Fruit fly (Drosophila melanogaster) whole organism, embryonic: ENCODE results near the gene nudE.

Experiments used
- Ada2b ChIP-seq: fragments of 200-800 bp; sonication (Bioruptor generic); IDR thresholded peaks from 2 replicates; pipeline ENCODE4 v1.3.6; 2022; ENCODE audit warnings: missing biosample characterization, missing genetic modification characterization
- Antp ChIP-seq: fragments of 200-800 bp; sonication (Bioruptor generic); optimal IDR thresholded peaks from 3 replicates; lab custom pipeline; 2016; ENCODE audit warnings: missing biosample characterization, missing genetic modification characterization
- CG10431 ChIP-seq: fragments of 200-800 bp; sonication (Bioruptor generic); optimal IDR thresholded peaks from 3 replicates; lab custom pipeline; 2018; ENCODE audit warnings: missing biosample characterization, mild to moderate bottlenecking, missing genetic modification characterization
- CG10654 ChIP-seq: fragments of 200-800 bp; sonication (Bioruptor generic); optimal IDR thresholded peaks from 2 replicates; lab custom pipeline; 2016; ENCODE audit warnings: missing biosample characterization, missing genetic modification characterization
- CG10979 ChIP-seq: fragments of 200-800 bp; sonication (Bioruptor generic); optimal IDR thresholded peaks from 2 replicates; lab custom pipeline; 2018; ENCODE audit warnings: missing biosample characterization, mild to moderate bottlenecking, missing genetic modification characterization, moderate library complexity
- CG15601 ChIP-seq: fragments of 200-800 bp; sonication (Bioruptor generic); optimal IDR thresholded peaks from 3 replicates; lab custom pipeline; 2019; ENCODE audit warnings: missing biosample characterization, mild to moderate bottlenecking, missing genetic modification characterization, moderate library complexity
- CG17568 ChIP-seq: fragments of 200-800 bp; sonication (Bioruptor generic); optimal IDR thresholded peaks from 2 replicates; lab custom pipeline; 2018; ENCODE audit warnings: missing biosample characterization, mild to moderate bottlenecking, missing genetic modification characterization, moderate library complexity
- CG1792 ChIP-seq: fragments of 200-800 bp; sonication (Bioruptor generic); optimal IDR thresholded peaks from 2 replicates; lab custom pipeline; 2016; ENCODE audit warnings: missing biosample characterization, missing genetic modification characterization
- CG2202 ChIP-seq: fragments of 200-800 bp; sonication (Bioruptor generic); optimal IDR thresholded peaks from 2 replicates; lab custom pipeline; 2018; ENCODE audit warnings: missing biosample characterization, mild to moderate bottlenecking, missing genetic modification characterization
- CG3065 ChIP-seq: fragments of 200-800 bp; sonication (Bioruptor generic); optimal IDR thresholded peaks from 2 replicates; lab custom pipeline; 2016; ENCODE audit warnings: missing biosample characterization, missing genetic modification characterization
- CG31441 ChIP-seq: fragments of 200-800 bp; sonication (Bioruptor generic); IDR thresholded peaks from 2 replicates; pipeline ENCODE4 v1.3.6; 2022; ENCODE audit warnings: missing biosample characterization, missing genetic modification characterization
- CG3847 ChIP-seq: fragments of 200-800 bp; sonication (Bioruptor generic); IDR thresholded peaks from 2 replicates; pipeline ENCODE4 v1.3.6; 2022; ENCODE audit warnings: missing biosample characterization, missing genetic modification characterization
- CG3995 ChIP-seq: fragments of 200-800 bp; sonication (Bioruptor generic); optimal IDR thresholded peaks from 3 replicates; lab custom pipeline; 2016; ENCODE audit warnings: missing biosample characterization, missing genetic modification characterization
- CG4360 ChIP-seq: fragments of 200-800 bp; sonication (Bioruptor generic); IDR thresholded peaks from 2 replicates; pipeline ENCODE4 v1.3.6; 2022; ENCODE audit warnings: missing biosample characterization, missing genetic modification characterization
- CG43689 ChIP-seq: fragments of 200-800 bp; sonication (Bioruptor generic); IDR thresholded peaks from 2 replicates; pipeline ENCODE4 v1.3.6; 2022; ENCODE audit warnings: missing biosample characterization, missing genetic modification characterization
- CG4617 ChIP-seq: fragments of 200-800 bp; sonication (Bioruptor generic); optimal IDR thresholded peaks from 3 replicates; lab custom pipeline; 2016; ENCODE audit warnings: missing biosample characterization, missing genetic modification characterization, borderline replicate concordance
- CG7745 ChIP-seq: fragments of 200-800 bp; sonication (Bioruptor generic); optimal IDR thresholded peaks from 2 replicates; lab custom pipeline; 2018; ENCODE audit warnings: missing biosample characterization, mild to moderate bottlenecking, missing genetic modification characterization, moderate library complexity
- CG8281 ChIP-seq: fragments of 200-800 bp; sonication (Bioruptor generic); optimal IDR thresholded peaks from 2 replicates; lab custom pipeline; 2018; ENCODE audit warnings: missing biosample characterization, mild to moderate bottlenecking, missing genetic modification characterization, moderate library complexity
- CG8290 ChIP-seq, 3 experiments: fragments of 200-800 bp; sonication (Bioruptor generic); optimal IDR thresholded peaks; 2 replicates each; lab custom pipeline; 2016 to 2019; ENCODE audit warnings: missing biosample characterization in 3 of 3, missing genetic modification characterization in 3 of 3, mild to moderate bottlenecking in 2 of 3, moderate library complexity in 1 of 3
- CG8924 ChIP-seq: fragments of 200-800 bp; optimal IDR thresholded peaks from 3 replicates; lab custom pipeline; 2019; ENCODE audit warnings: missing biosample characterization, mild to moderate bottlenecking, missing genetic modification characterization, moderate library complexity
- Dip2 ChIP-seq: fragments of 200-800 bp; sonication (Bioruptor generic); IDR thresholded peaks from 2 replicates; pipeline ENCODE4 v1.3.6; 2022; ENCODE audit warnings: missing biosample characterization, missing genetic modification characterization
- Dip3 ChIP-seq: fragments of 200-800 bp; sonication (Bioruptor generic); optimal IDR thresholded peaks from 3 replicates; lab custom pipeline; 2016; ENCODE audit warnings: missing biosample characterization, missing genetic modification characterization
- Drgx ChIP-seq: fragments of 200-800 bp; sonication (Bioruptor generic); IDR thresholded peaks from 2 replicates; pipeline ENCODE4 v1.3.6; 2022; ENCODE audit warnings: missing biosample characterization, missing genetic modification characterization
- E2f2 ChIP-seq: fragments of 200-800 bp; sonication (Bioruptor generic); IDR thresholded peaks from 2 replicates; pipeline ENCODE4 v1.3.6; 2022; ENCODE audit warnings: missing biosample characterization, missing genetic modification characterization
- H15 ChIP-seq: fragments of 200-800 bp; sonication (Bioruptor generic); IDR thresholded peaks from 3 replicates; pipeline ENCODE4 v1.3.6; 2022; ENCODE audit warnings: missing biosample characterization, missing genetic modification characterization
- Hr39 ChIP-seq: fragments of >200 bp; optimal IDR thresholded peaks from 2 replicates; lab custom pipeline; 2017
- Hsf ChIP-seq: fragments of 200-800 bp; sonication (Bioruptor generic); optimal IDR thresholded peaks from 3 replicates; lab custom pipeline; 2016; ENCODE audit warnings: missing biosample characterization, missing genetic modification characterization
- Mes4 ChIP-seq: fragments of 200-800 bp; sonication (Bioruptor generic); optimal IDR thresholded peaks from 2 replicates; lab custom pipeline; 2016; ENCODE audit warnings: missing biosample characterization, missing genetic modification characterization
- Myb ChIP-seq: fragments of 200-800 bp; sonication (Bioruptor generic); optimal IDR thresholded peaks from 2 replicates; lab custom pipeline; 2016; ENCODE audit warnings: missing biosample characterization, missing genetic modification characterization
- Ravus ChIP-seq: fragments of 200-800 bp; sonication (Bioruptor generic); IDR thresholded peaks from 2 replicates; pipeline ENCODE4 v1.3.6; 2022; ENCODE audit warnings: missing biosample characterization, missing genetic modification characterization
- ac ChIP-seq: fragments of 200-800 bp; sonication (Bioruptor generic); optimal IDR thresholded peaks from 3 replicates; lab custom pipeline; 2017; ENCODE audit warnings: missing biosample characterization, mild to moderate bottlenecking, missing genetic modification characterization
- amos ChIP-seq: fragments of 200-800 bp; sonication (Bioruptor generic); IDR thresholded peaks from 2 replicates; pipeline ENCODE4 v1.3.6; 2022; ENCODE audit warnings: missing biosample characterization, missing genetic modification characterization; ENCODE audit not compliant: partially characterized antibody
- cato ChIP-seq: fragments of 200-800 bp; sonication (Bioruptor generic); optimal IDR thresholded peaks from 2 replicates; lab custom pipeline; 2016; ENCODE audit warnings: missing biosample characterization, missing genetic modification characterization, borderline replicate concordance
- chinmo ChIP-seq: fragments of 200-800 bp; sonication (Bioruptor generic); IDR thresholded peaks from 4 replicates; pipeline ENCODE4 v1.3.6; 2022; ENCODE audit warnings: missing biosample characterization, missing genetic modification characterization; ENCODE audit not compliant: partially characterized antibody
- corto ChIP-seq: fragments of 200-800 bp; sonication (Bioruptor generic); optimal IDR thresholded peaks from 2 replicates; lab custom pipeline; 2016; ENCODE audit warnings: missing biosample characterization, mild to moderate bottlenecking, missing genetic modification characterization, moderate library complexity
- crol ChIP-seq: fragments of 200-800 bp; sonication (Bioruptor generic); IDR thresholded peaks from 2 replicates; pipeline ENCODE4 v1.3.6; 2022; ENCODE audit warnings: missing biosample characterization, missing genetic modification characterization
- crp ChIP-seq, 2 experiments: fragments of 200-800 bp; sonication (Bioruptor generic); optimal IDR thresholded peaks; 2 replicates in 1 of 2; 3 replicates in 1 of 2; lab custom pipeline; 2017; ENCODE audit warnings: missing biosample characterization in 2 of 2, missing genetic modification characterization in 2 of 2, mild to moderate bottlenecking in 1 of 2, moderate library complexity in 1 of 2
- ind ChIP-seq: fragments of 200-800 bp; sonication (Bioruptor generic); optimal IDR thresholded peaks from 3 replicates; lab custom pipeline; 2016; ENCODE audit warnings: missing biosample characterization, missing genetic modification characterization
- nau ChIP-seq: fragments of 200-800 bp; sonication (Bioruptor generic); optimal IDR thresholded peaks from 3 replicates; lab custom pipeline; 2017; ENCODE audit warnings: missing biosample characterization, mild to moderate bottlenecking, missing genetic modification characterization, missing genetic modification reagents
- nerfin-1 ChIP-seq: fragments of 200-800 bp; sonication (Bioruptor generic); optimal IDR thresholded peaks from 3 replicates; lab custom pipeline; 2019; ENCODE audit warnings: missing biosample characterization, mild to moderate bottlenecking, missing genetic modification characterization, moderate library complexity
- pan ChIP-seq, 4 experiments: fragments of >200 bp in 3 of 4; fragments of 200-800 bp in 1 of 4; sonication (Bioruptor generic) in 1 of 4; optimal IDR thresholded peaks in 3 of 4; IDR thresholded peaks in 1 of 4; 2 replicates each; pipeline versions ENCODE4 v1.3.6 to Lab custom; 2017 to 2022; ENCODE audit warnings: missing biosample characterization in 2 of 4, missing genetic modification characterization in 2 of 4, mixed read lengths in 1 of 4
- pfk ChIP-seq: fragments of 200-800 bp; sonication (Bioruptor generic); optimal IDR thresholded peaks from 2 replicates; lab custom pipeline; 2018; ENCODE audit warnings: missing biosample characterization, mild to moderate bottlenecking, missing genetic modification characterization, moderate library complexity
- row ChIP-seq: fragments of 200-800 bp; sonication (Bioruptor generic); IDR thresholded peaks from 3 replicates; pipeline ENCODE4 v1.3.6; 2022; ENCODE audit warnings: missing biosample characterization, missing genetic modification characterization
- sd ChIP-seq: fragments of 200-800 bp; sonication (Bioruptor generic); optimal IDR thresholded peaks from 3 replicates; lab custom pipeline; 2018; ENCODE audit warnings: missing biosample characterization, mild to moderate bottlenecking, missing genetic modification characterization, moderate library complexity
- sens-2 ChIP-seq: fragments of 200-800 bp; sonication (Bioruptor generic); IDR thresholded peaks from 2 replicates; pipeline ENCODE4 v1.3.6; 2022; ENCODE audit warnings: missing biosample characterization, missing genetic modification characterization
- sob ChIP-seq: fragments of 200-800 bp; sonication (Bioruptor generic); IDR thresholded peaks from 2 replicates; pipeline ENCODE4 v1.3.6; 2022; ENCODE audit warnings: missing biosample characterization, missing genetic modification characterization
- stwl ChIP-seq: fragments of 200-800 bp; sonication (Bioruptor generic); optimal IDR thresholded peaks from 3 replicates; lab custom pipeline; 2018; ENCODE audit warnings: missing biosample characterization, mild to moderate bottlenecking, missing genetic modification characterization, moderate library complexity
- vfl ChIP-seq: fragments of 200-800 bp; sonication (Bioruptor generic); optimal IDR thresholded peaks from 2 replicates; lab custom pipeline; 2016; ENCODE audit warnings: missing biosample characterization, missing genetic modification characterization
- wek ChIP-seq: fragments of 200-800 bp; sonication (Bioruptor generic); optimal IDR thresholded peaks from 3 replicates; lab custom pipeline; 2018; ENCODE audit warnings: missing biosample characterization, mild to moderate bottlenecking, missing genetic modification characterization, moderate library complexity
- zfh1 ChIP-seq: fragments of 200-800 bp; sonication (Bioruptor generic); IDR thresholded peaks from 3 replicates; pipeline ENCODE4 v1.3.6; 2022; ENCODE audit warnings: missing biosample characterization, missing genetic modification characterization

nudE gene

DNA sequence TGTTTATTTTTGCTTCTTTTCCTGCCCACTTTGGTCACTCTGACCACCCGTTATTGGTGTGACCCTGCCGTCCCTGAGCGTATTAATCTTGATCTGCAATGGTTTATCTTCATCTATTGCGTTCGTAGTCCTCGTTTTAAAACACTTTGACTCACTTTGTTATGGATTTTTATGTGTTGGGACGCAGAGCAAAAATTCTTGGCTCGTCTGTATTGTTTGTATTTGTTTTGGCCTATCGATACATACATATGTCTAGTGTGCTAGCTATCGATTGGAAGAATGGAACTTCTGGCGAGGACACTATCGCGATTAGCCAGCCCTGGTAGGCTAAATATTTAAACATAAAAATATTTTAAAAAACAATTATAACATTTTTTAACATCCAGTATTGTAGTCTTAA is 39.4 kb upstream of the nudE start, which contains the start of gene CG10809 (continued):
- no peak for TF ChIP-seq nau (GFP tag; lab: Kevin White, UChicago)
- peak; percentile 9 for TF ChIP-seq CG2202 (tag; lab: Kevin White, UChicago)
- peak; percentile 20 for TF ChIP-seq CG10654 (GFP tag; lab: Kevin White, UChicago)
- TF ChIP-seq wek (GFP tag; lab: Kevin White, UChicago), result no peak
- TF ChIP-seq sob (GFP tag; lab: Robert Waterston, UW), result peak; percentile 39; the same call in 1 of the 2 replicates
- TF ChIP-seq CG8924 (tag; lab: Kevin White, UChicago), result peak; percentile 64
- TF ChIP-seq Antp (GFP tag; lab: Kevin White, UChicago), result peak; percentile 12
- TF ChIP-seq Drgx (GFP tag; lab: Robert Waterston, UW), result no peak
- TF ChIP-seq Ada2b (GFP tag; lab: Robert Waterston, UW), result no peak
- peak in 1 of 2 experiments; percentile 32 for TF ChIP-seq crp (GFP tag; optimal IDR thresholded peaks at IDR 0.05; lab: Kevin White, UChicago)
- no peak for TF ChIP-seq sens-2
- TF ChIP-seq CG10979 (tag; lab: Kevin White, UChicago), result peak; percentile 24
- TF ChIP-seq Mes4 (GFP tag; lab: Kevin White, UChicago), result peak; percentile 6
- peak; percentile 80 for TF ChIP-seq row (GFP tag; lab: Robert Waterston, UW)
- peak; percentile 34 for TF ChIP-seq CG8290 (GFP tag; optimal IDR thresholded peaks at IDR 0.05; lab: Kevin White, UChicago)
- TF ChIP-seq CG8290 (tag; optimal IDR thresholded peaks at IDR 0.05; lab: Kevin White, UChicago), result no peak
- TF ChIP-seq CG4360 (GFP tag; lab: Robert Waterston, UW), result no peak
- TF ChIP-seq CG8281 (tag; lab: Kevin White, UChicago), result no peak
- TF ChIP-seq amos (GFP tag; lab: Robert Waterston, UW), result peak; percentile 96
- no peak for TF ChIP-seq pan (optimal IDR thresholded peaks at IDR 0.05; lab: Kevin White, UChicago)
- TF ChIP-seq pan (GFP tag; optimal IDR thresholded peaks at IDR 0.05 in 1 of 2, IDR thresholded peaks at IDR 0.05 in 1 of 2), result no peak
- no peak for TF ChIP-seq CG17568 (GFP tag; lab: Kevin White, UChicago)
- no peak for TF ChIP-seq Hr39
- TF ChIP-seq sd (tag; lab: Kevin White, UChicago), result peak; percentile 61
- peak; percentile 20 for TF ChIP-seq CG1792 (GFP tag; lab: Kevin White, UChicago)
- no peak for TF ChIP-seq vfl (GFP tag; lab: Kevin White, UChicago)
- TF ChIP-seq Myb (GFP tag; lab: Kevin White, UChicago), result peak; percentile 49
- 0 out of 2 replicates have a peak, but pooled peaks have one; percentile 13 for TF ChIP-seq CG31441
- TF ChIP-seq CG4617, result peak; percentile 97
- peak; percentile 59 for TF ChIP-seq E2f2
- no peak for TF ChIP-seq corto (GFP tag; lab: Kevin White, UChicago)
- peak; percentile 83; the same call in 2 of the 4 replicates for TF ChIP-seq chinmo (GFP tag; lab: Robert Waterston, UW)
- TF ChIP-seq H15 (GFP tag; lab: Robert Waterston, UW), result no peak
- no peak for TF ChIP-seq CG43689 (GFP tag; lab: Robert Waterston, UW)
- peak; percentile 15 for TF ChIP-seq ind (GFP tag; lab: Kevin White, UChicago)
- peak; percentile 8 for TF ChIP-seq Dip3 (GFP tag; lab: Kevin White, UChicago)
- peak; percentile 42 for TF ChIP-seq CG15601
- TF ChIP-seq CG7745 (tag; lab: Kevin White, UChicago), result no peak
- TF ChIP-seq pfk (GFP tag; lab: Kevin White, UChicago), result no peak
- no peak for TF ChIP-seq crol (GFP tag; lab: Robert Waterston, UW)
- TF ChIP-seq CG3847 (GFP tag; lab: Robert Waterston, UW), result peak; percentile 22; the same call in 1 of the 2 replicates
- no peak for TF ChIP-seq CG10431 (GFP tag; lab: Kevin White, UChicago)
- TF ChIP-seq Ravus, result no peak
- TF ChIP-seq CG3995 (GFP tag; lab: Kevin White, UChicago), result peak; percentile 43
- peak; percentile 63 for TF ChIP-seq nerfin-1 (tag; lab: Kevin White, UChicago)
- TF ChIP-seq ac, result no peak
- TF ChIP-seq CG3065 (GFP tag; lab: Kevin White, UChicago), result no peak
- no peak; the same call in 2 of the 3 replicates for TF ChIP-seq zfh1 (GFP tag; lab: Robert Waterston, UW)
- TF ChIP-seq stwl (tag; lab: Kevin White, UChicago), result peak; percentile 87
- TF ChIP-seq Hsf (GFP tag; lab: Kevin White, UChicago), result no peak
- no peak for TF ChIP-seq cato
- TF ChIP-seq Dip2 (GFP tag; lab: Robert Waterston, UW), result no peak
